Worm (Caenorhabditis elegans) whole organism, L4 larva: ENCODE data around the gene pitp-1.

Source experiments
- ceh-82 ChIP-seq: sonication (generic microtip); optimal IDR thresholded peaks from 2 replicates; lab custom pipeline; 2017; ENCODE audit warnings: missing biosample characterization, missing genetic modification characterization
- ztf-7 ChIP-seq: fragments of 150-350 bp; optimal IDR thresholded peaks from 2 replicates; lab custom pipeline; 2014; ENCODE audit warnings: missing biosample characterization, missing genetic modification characterization

ce11 chrIII:3537401-3537800 is 7.8 kb upstream of the pitp-1 start, which contains the start of gene cfap-20:
- TF ChIP-seq ceh-82 (tag; lab: Kevin White, UChicago) (no peak), ztf-7 (no peak)
